Worm (Caenorhabditis elegans) whole organism, L2 larva: ENCODE results near the gene gld-3.
A peak's percentile ranks its signal among the peaks of the same experiment; 100 is the strongest.

Experiments used
- C34F6.9 ChIP-seq: fragments of 150-350 bp; optimal IDR thresholded peaks from 2 replicates; lab custom pipeline; 2014; ENCODE audit warnings: missing biosample characterization, missing genetic modification characterization
- F13H6.1 ChIP-seq: sonication (generic microtip); optimal IDR thresholded peaks from 2 replicates; lab custom pipeline; 2016; ENCODE audit warnings: missing genetic modification characterization, missing compliant biosample characterization
- R02D3.7 ChIP-seq: fragments of 150-350 bp; optimal IDR thresholded peaks from 2 replicates; lab custom pipeline; 2014; ENCODE audit warnings: missing biosample characterization, missing genetic modification characterization
- ZK546.5 ChIP-seq: sonication (generic microtip); optimal IDR thresholded peaks from 2 replicates; lab custom pipeline; 2017; ENCODE audit warnings: missing biosample characterization, missing genetic modification characterization
- alr-1 ChIP-seq: fragments of 150-350 bp; optimal IDR thresholded peaks from 2 replicates; lab custom pipeline; 2014; ENCODE audit warnings: missing biosample characterization, missing genetic modification characterization
- aly-2 ChIP-seq: fragments of 150-350 bp; optimal IDR thresholded peaks from 2 replicates; lab custom pipeline; 2014; ENCODE audit warnings: missing biosample characterization, missing genetic modification characterization
- blmp-1 ChIP-seq: sonication (generic microtip); optimal IDR thresholded peaks from 2 replicates; lab custom pipeline; 2017; ENCODE audit warnings: missing genetic modification characterization, mild to moderate bottlenecking, missing compliant biosample characterization, antibody characterized with exemption, moderate library complexity; ENCODE audit not compliant: insufficient read depth
- crh-2 ChIP-seq: sonication (generic microtip); optimal IDR thresholded peaks from 2 replicates; lab custom pipeline; 2017; ENCODE audit warnings: missing biosample characterization, missing genetic modification characterization
- elt-1 ChIP-seq: fragments of 150-350 bp; optimal IDR thresholded peaks from 2 replicates; lab custom pipeline; 2014; ENCODE audit warnings: missing biosample characterization, missing genetic modification characterization
- elt-3 ChIP-seq: sonication (generic microtip); optimal IDR thresholded peaks from 2 replicates; lab custom pipeline; 2017; ENCODE audit warnings: missing biosample characterization, missing genetic modification characterization
- fos-1 ChIP-seq: fragments of 150-350 bp; optimal IDR thresholded peaks from 2 replicates; lab custom pipeline; 2014; ENCODE audit warnings: missing biosample characterization, missing genetic modification characterization
- lin-11 ChIP-seq: fragments of 150-350 bp; sonication (generic microtip); optimal IDR thresholded peaks from 2 replicates; lab custom pipeline; 2014; ENCODE audit warnings: missing biosample characterization, missing genetic modification characterization, inconsistent platforms, mixed read lengths
- lin-13 ChIP-seq: fragments of 150-350 bp; optimal IDR thresholded peaks from 2 replicates; lab custom pipeline; 2014; ENCODE audit warnings: missing biosample characterization, missing genetic modification reagents, missing genetic modification characterization
- lin-39 ChIP-seq: fragments of 150-350 bp; optimal IDR thresholded peaks from 2 replicates; lab custom pipeline; 2014; ENCODE audit warnings: missing biosample characterization, missing genetic modification reagents, missing genetic modification characterization
- lsy-2 ChIP-seq, 2 experiments: fragments of 150-350 bp in 1 of 2; sonication (generic microtip) in 1 of 2; optimal IDR thresholded peaks; 2 replicates each; lab custom pipeline; 2014 to 2017; ENCODE audit warnings: missing biosample characterization in 2 of 2, missing genetic modification characterization in 2 of 2
- mab-5 ChIP-seq: fragments of 150-350 bp; optimal IDR thresholded peaks from 2 replicates; lab custom pipeline; 2014; ENCODE audit warnings: missing biosample characterization, missing genetic modification characterization
- mdl-1 ChIP-seq, 2 experiments: fragments of 150-350 bp in 1 of 2; sonication (generic microtip) in 1 of 2; optimal IDR thresholded peaks; 2 replicates each; lab custom pipeline; 2017; ENCODE audit warnings: missing biosample characterization in 2 of 2, missing genetic modification characterization in 2 of 2
- nhr-10 ChIP-seq: sonication (generic microtip); optimal IDR thresholded peaks from 2 replicates; lab custom pipeline; 2017; ENCODE audit warnings: missing biosample characterization, missing genetic modification characterization
- nhr-12 ChIP-seq: fragments of 150-350 bp; optimal IDR thresholded peaks from 2 replicates; lab custom pipeline; 2014; ENCODE audit warnings: missing biosample characterization, missing genetic modification characterization
- nhr-129 ChIP-seq: fragments of 150-350 bp; optimal IDR thresholded peaks from 2 replicates; lab custom pipeline; 2014; ENCODE audit warnings: missing biosample characterization, missing genetic modification characterization
- nhr-21 ChIP-seq: fragments of 150-350 bp; optimal IDR thresholded peaks from 2 replicates; lab custom pipeline; 2014; ENCODE audit warnings: missing biosample characterization, missing genetic modification characterization
- nhr-23 ChIP-seq: fragments of 150-350 bp; optimal IDR thresholded peaks from 2 replicates; lab custom pipeline; 2014; ENCODE audit warnings: missing biosample characterization, missing genetic modification reagents, missing genetic modification characterization
- nhr-25 ChIP-seq: fragments of 150-350 bp; sonication (generic microtip); optimal IDR thresholded peaks from 3 replicates; lab custom pipeline; 2014; ENCODE audit warnings: missing biosample characterization, missing genetic modification characterization
- nhr-6 ChIP-seq: fragments of 150-350 bp; optimal IDR thresholded peaks from 2 replicates; lab custom pipeline; 2014; ENCODE audit warnings: missing biosample characterization, missing genetic modification characterization
- nhr-77 ChIP-seq: fragments of 150-350 bp; optimal IDR thresholded peaks from 2 replicates; lab custom pipeline; 2014; ENCODE audit warnings: missing biosample characterization, missing genetic modification characterization
- peb-1 ChIP-seq: fragments of 150-350 bp; optimal IDR thresholded peaks from 2 replicates; lab custom pipeline; 2014; ENCODE audit warnings: missing biosample characterization, missing genetic modification characterization
- sem-4 ChIP-seq: fragments of 150-350 bp; optimal IDR thresholded peaks from 2 replicates; lab custom pipeline; 2014; ENCODE audit warnings: missing biosample characterization, missing genetic modification reagents, missing genetic modification characterization
- skn-1 ChIP-seq: sonication (generic microtip); optimal IDR thresholded peaks from 2 replicates; lab custom pipeline; 2017; ENCODE audit warnings: missing biosample characterization, missing genetic modification characterization
- sma-9 ChIP-seq, 2 experiments: fragments of 150-350 bp in 1 of 2; sonication (generic microtip) in 1 of 2; optimal IDR thresholded peaks; 2 replicates each; lab custom pipeline; 2014 to 2016; ENCODE audit warnings: missing genetic modification characterization in 2 of 2, mild to moderate bottlenecking in 1 of 2, missing biosample characterization in 1 of 2, missing compliant biosample characterization in 1 of 2, missing genetic modification reagents in 1 of 2, moderate library complexity in 1 of 2
- snpc-4 ChIP-seq: fragments of 150-350 bp; optimal IDR thresholded peaks from 2 replicates; lab custom pipeline; 2014; ENCODE audit warnings: missing biosample characterization, missing genetic modification characterization
- unc-39 ChIP-seq: fragments of 150-350 bp; optimal IDR thresholded peaks from 2 replicates; lab custom pipeline; 2014; ENCODE audit warnings: missing biosample characterization, missing genetic modification characterization
- unc-62 ChIP-seq: fragments of 150-350 bp; optimal IDR thresholded peaks from 2 replicates; lab custom pipeline; 2014; ENCODE audit warnings: missing biosample characterization, missing genetic modification reagents, missing genetic modification characterization
- zag-1 ChIP-seq: fragments of 150-350 bp; optimal IDR thresholded peaks from 2 replicates; lab custom pipeline; 2014; ENCODE audit warnings: missing biosample characterization, missing genetic modification characterization
- ztf-1 ChIP-seq: fragments of 200-800 bp; sonication (Bioruptor generic); conservative IDR thresholded peaks from 2 replicates; pipeline ENCODE4 v1.3.6; 2022; ENCODE audit warnings: missing genetic modification characterization, missing compliant biosample characterization
- ztf-11 ChIP-seq: sonication (generic microtip); optimal IDR thresholded peaks from 2 replicates; lab custom pipeline; 2017; ENCODE audit warnings: missing biosample characterization, missing genetic modification characterization

The gld-3 gene

DNA sequence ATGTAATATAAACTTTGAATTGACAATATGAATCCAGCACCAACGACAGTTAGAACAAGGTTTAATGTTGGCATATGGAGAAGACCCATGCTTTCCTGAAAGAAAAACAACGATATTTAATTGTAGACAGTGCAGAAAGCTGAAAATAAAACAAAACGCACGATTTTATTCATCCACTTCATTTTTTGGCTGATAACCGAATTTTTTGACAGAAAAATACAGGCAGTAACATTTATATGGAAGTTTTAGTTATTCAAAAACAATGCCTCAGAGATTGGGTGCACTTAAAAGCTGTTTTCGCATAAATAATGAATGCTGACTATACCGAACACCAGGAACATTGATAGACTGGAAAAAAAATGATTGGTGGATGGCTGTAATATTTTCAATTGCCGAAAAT, 33.3 kb downstream of the gld-3 start, which contains the start of gene mfsd-13.2:
mfsd-13.2 (minus strand) TSS at position 101 of the 400 bp plus-strand sequence.
- TF ChIP-seq skn-1 (tag; lab: Kevin White, UChicago) (no peak), sma-9 (GFP tag; optimal IDR thresholded peaks at IDR 0.05; lab: Kevin White, UChicago) (no peak), sma-9 (tag; optimal IDR thresholded peaks at IDR 0.05; lab: Kevin White, UChicago) (no peak), elt-3 (tag; lab: Kevin White, UChicago) (no peak), unc-62 (GFP tag; lab: Kevin White, UChicago) (no peak), alr-1 (tag; lab: Kevin White, UChicago) (no peak), lin-39 (tag; lab: Kevin White, UChicago) (no peak), lin-11 (tag; lab: Kevin White, UChicago) (no peak), R02D3.7 (tag; lab: Kevin White, UChicago) (no peak), nhr-25 (tag; lab: Kevin White, UChicago) (no peak), ztf-11 (tag; lab: Kevin White, UChicago) (no peak), zag-1 (tag; lab: Kevin White, UChicago) (no peak), mab-5 (no peak)

DNA sequence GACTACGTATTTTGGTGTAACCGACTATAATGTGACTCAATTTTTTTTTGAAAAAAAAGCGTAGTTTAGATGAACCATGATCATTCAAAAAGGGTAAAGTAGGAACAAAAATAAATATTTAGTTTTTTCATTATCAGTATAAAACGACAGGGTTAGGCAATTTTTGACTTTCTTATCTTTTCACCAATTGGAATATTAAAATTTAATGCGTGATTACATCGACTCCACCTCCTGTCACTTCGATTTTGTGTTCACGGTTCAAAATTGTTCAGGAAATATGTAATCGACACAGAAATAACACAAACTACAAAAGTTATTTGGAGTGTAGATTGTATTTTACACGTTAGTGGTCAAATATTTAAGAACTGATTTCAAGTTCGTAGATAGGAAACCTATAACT, 34.3 kb downstream of the gld-3 start:
- TF ChIP-seq nhr-129 (tag; lab: Kevin White, UChicago) (no peak), snpc-4 (no peak), nhr-23 (no peak), sma-9 (GFP tag; optimal IDR thresholded peaks at IDR 0.05; lab: Kevin White, UChicago) (peak; percentile 46), sma-9 (tag; optimal IDR thresholded peaks at IDR 0.05; lab: Kevin White, UChicago) (no peak), unc-39 (tag; lab: Kevin White, UChicago) (no peak), fos-1 (tag; lab: Kevin White, UChicago) (peak; percentile 81), crh-2 (peak; percentile 21), sem-4 (no peak), elt-1 (tag; lab: Kevin White, UChicago) (no peak), mdl-1 (tag; optimal IDR thresholded peaks at IDR 0.05; lab: Kevin White, UChicago) (no peak), nhr-25 (tag; lab: Kevin White, UChicago) (no peak), lin-13 (GFP tag; lab: Kevin White, UChicago) (no peak), C34F6.9 (no peak), nhr-6 (tag; lab: Kevin White, UChicago) (no peak), nhr-10 (no peak), aly-2 (tag; lab: Kevin White, UChicago) (no peak), ztf-1 (GFP tag; lab: Robert Waterston, UW) (no peak), lsy-2 (tag; optimal IDR thresholded peaks at IDR 0.05; lab: Kevin White, UChicago) (no peak)

DNA sequence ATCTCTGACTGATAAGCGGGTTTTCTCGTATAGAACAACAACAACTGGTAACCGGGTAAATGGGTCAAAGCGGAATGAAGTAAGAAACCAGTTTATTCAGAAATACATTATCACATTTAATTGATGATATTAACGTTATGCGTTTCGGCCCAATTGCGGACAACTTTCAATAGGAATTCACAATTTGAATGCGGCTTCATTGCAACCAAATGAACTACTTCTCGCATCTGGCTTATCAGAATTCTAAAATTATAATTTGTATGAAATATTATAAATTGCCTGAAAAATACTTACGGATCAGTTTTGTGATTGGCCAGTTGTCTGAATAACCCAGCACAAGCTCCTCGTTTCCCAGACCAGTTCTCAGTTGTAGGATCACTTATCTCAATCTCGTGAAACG, 36.3 kb downstream of the gld-3 start, which contains the start of gene col-36:
col-36 (minus strand) TSS at position 101 of the 400 bp plus-strand sequence.
- TF ChIP-seq lin-11 (tag; lab: Kevin White, UChicago) (no peak), snpc-4 (no peak), nhr-21 (no peak), sma-9 (GFP tag; optimal IDR thresholded peaks at IDR 0.05; lab: Kevin White, UChicago) (no peak), sma-9 (tag; optimal IDR thresholded peaks at IDR 0.05; lab: Kevin White, UChicago) (no peak), peb-1 (tag; lab: Kevin White, UChicago) (no peak), alr-1 (tag; lab: Kevin White, UChicago) (no peak), blmp-1 (tag; lab: Kevin White, UChicago) (no peak)
- TF ChIP-seq, all 48 proteins: peak for 0

DNA sequence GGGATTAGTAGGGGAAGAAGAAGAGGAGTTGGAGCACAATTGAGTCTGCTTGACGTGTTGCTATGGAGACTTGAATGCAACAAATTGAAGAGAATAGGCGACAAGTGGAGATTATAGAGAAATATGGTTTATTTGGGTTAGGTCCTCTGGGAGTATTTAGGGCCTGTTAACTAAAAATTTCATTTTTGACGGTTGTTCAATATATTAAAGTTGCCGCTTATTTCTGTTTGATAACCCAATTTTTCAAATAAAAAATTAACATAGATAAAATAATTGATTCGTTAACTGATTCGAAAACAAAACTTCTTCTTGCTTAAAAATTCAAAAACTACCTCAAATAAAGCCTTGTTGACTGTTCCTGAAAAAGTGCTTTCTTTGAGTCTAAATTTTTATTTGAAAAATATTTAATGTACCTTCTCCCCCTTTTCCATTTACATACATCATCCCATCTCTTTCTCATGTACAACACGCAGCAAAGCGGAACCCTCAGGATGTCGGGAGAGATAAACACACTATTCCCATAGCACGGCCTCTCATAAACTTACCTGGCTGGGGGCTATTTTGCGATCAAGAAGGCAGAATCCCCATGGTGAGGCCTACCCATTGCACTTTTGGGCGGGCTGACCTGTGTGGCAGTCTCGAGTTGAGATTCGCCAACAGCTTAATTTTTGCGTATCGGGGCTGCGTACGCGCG, 39.0 kb downstream of the gld-3 start, which contains the start of gene dyf-13:
dyf-13 (minus strand) TSS at position 51 of the 694 bp plus-strand sequence.
- TF ChIP-seq unc-62 (GFP tag; lab: Kevin White, UChicago) (no peak), peb-1 (tag; lab: Kevin White, UChicago) (no peak), mab-5 (no peak), ZK546.5 (tag; lab: Kevin White, UChicago) (no peak), R02D3.7 (tag; lab: Kevin White, UChicago) (no peak), blmp-1 (tag; lab: Kevin White, UChicago) (no peak), F13H6.1 (no peak), skn-1 (tag; lab: Kevin White, UChicago) (no peak), alr-1 (tag; lab: Kevin White, UChicago) (no peak), nhr-77 (no peak), ztf-11 (tag; lab: Kevin White, UChicago) (no peak), lin-39 (tag; lab: Kevin White, UChicago) (no peak), nhr-12 (tag; lab: Kevin White, UChicago) (no peak)
